Worm (Caenorhabditis elegans): ENCODE results near the gene C45B2.6.

Gene C45B2.6

DNA sequence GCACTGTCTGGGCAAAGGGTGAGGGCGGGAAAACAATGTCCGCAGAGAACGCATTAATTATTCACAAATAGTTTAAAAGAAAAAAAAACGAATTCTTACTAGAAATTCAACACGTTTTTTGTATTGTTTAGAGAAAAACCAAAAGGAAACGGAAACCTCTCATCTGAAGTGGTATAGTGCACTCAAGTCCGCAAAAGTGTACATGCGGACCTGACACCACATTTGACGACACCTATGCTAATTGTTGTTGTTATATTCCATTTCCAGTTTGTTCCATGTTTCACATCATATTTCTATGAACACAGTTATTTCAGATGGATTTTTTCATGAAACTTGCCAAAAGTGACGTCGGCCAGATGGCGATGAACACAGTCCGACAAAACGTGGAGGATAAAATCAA lies at the start of gene C45B2.6:
TSS of gene C45B2.6 (plus strand) at position 136 of the 400 bp plus-strand sequence.
- peak; percentile 29 for TF ChIP-seq nhr-129 (tag; optimal IDR thresholded peaks at IDR 0.05)
- no peak for TF ChIP-seq unc-62 (GFP tag; optimal IDR thresholded peaks at IDR 0.05)
- TF ChIP-seq snpc-4 (tag; optimal IDR thresholded peaks at IDR 0.05) = no peak
- TF ChIP-seq gmeb-1 (tag; optimal IDR thresholded peaks at IDR 0.05) = peak; percentile 31
- TF ChIP-seq skn-1 (tag; optimal IDR thresholded peaks at IDR 0.05) = no peak
- TF ChIP-seq fos-1 (tag; optimal IDR thresholded peaks at IDR 0.05) = no peak
- TF ChIP-seq lin-13 (GFP tag; optimal IDR thresholded peaks at IDR 0.05) = no peak
- TF ChIP-seq lsy-2 (tag; optimal IDR thresholded peaks at IDR 0.05) = peak in 1 of 2 experiments; percentile 19
- TF ChIP-seq unc-55 (GFP tag; optimal IDR thresholded peaks at IDR 0.05) = peak; percentile 21
- TF ChIP-seq nhr-6 (tag; optimal IDR thresholded peaks at IDR 0.05) = no peak
- TF ChIP-seq mbf-1 (tag; optimal IDR thresholded peaks at IDR 0.05) = no peak
- no peak for TF ChIP-seq C34F6.9 (tag; optimal IDR thresholded peaks at IDR 0.05)
- TF ChIP-seq sma-9 (GFP tag; optimal IDR thresholded peaks at IDR 0.05) = peak; percentile 34
- no peak for TF ChIP-seq sma-9 (tag; optimal IDR thresholded peaks at IDR 0.05)
- TF ChIP-seq zag-1 (tag; optimal IDR thresholded peaks at IDR 0.05) = no peak

DNA sequence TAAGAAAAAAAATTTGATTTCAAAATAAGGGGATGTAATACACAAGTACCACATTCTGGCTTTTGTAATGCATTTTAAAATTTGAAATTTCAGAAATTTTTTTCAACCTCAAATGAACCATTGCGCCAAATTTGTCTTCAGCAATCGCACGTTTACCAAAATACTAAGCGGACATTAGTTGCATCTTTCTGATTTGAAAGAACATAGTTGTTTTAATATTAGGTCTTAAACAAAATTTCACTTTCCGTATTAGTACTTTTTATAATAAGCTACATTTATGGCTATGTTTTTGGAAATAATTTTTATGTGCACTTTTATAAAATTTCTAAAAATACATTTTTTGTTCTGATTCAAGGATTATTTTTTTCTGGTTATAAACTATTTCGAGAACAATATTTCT lies 48.8 kb upstream of the C45B2.6 start, which contains the start of gene sups-1:
TSS of gene sups-1 (plus strand) at position 301 of the 400 bp plus-strand sequence.
- TF ChIP-seq nhr-21 (tag; optimal IDR thresholded peaks at IDR 0.05) (no peak), F13H6.1 (tag; optimal IDR thresholded peaks at IDR 0.05) (no peak), aly-2 (tag; optimal IDR thresholded peaks at IDR 0.05) (no peak), nhr-129 (tag; optimal IDR thresholded peaks at IDR 0.05) (no peak), ama-1 (optimal IDR thresholded peaks at IDR 0.05) (no peak), ZK546.5 (tag; optimal IDR thresholded peaks at IDR 0.05) (no peak), nhr-77 (tag; optimal IDR thresholded peaks at IDR 0.05) (no peak), unc-39 (tag; optimal IDR thresholded peaks at IDR 0.05) (no peak), nhr-237 (tag; optimal IDR thresholded peaks at IDR 0.05) (no peak), Y55F3AM.14 (GFP tag; optimal IDR thresholded peaks at IDR 0.05) (no peak), unc-55 (GFP tag; optimal IDR thresholded peaks at IDR 0.05) (no peak), nhr-25 (tag; optimal IDR thresholded peaks at IDR 0.05) (no peak), sma-9 (GFP tag; optimal IDR thresholded peaks at IDR 0.05) (no peak), sma-9 (tag; optimal IDR thresholded peaks at IDR 0.05) (no peak), sma-3 (GFP tag; optimal IDR thresholded peaks at IDR 0.05) (no peak), elt-1 (tag; optimal IDR thresholded peaks at IDR 0.05) (no peak), R02D3.7 (tag; optimal IDR thresholded peaks at IDR 0.05) (no peak)

DNA sequence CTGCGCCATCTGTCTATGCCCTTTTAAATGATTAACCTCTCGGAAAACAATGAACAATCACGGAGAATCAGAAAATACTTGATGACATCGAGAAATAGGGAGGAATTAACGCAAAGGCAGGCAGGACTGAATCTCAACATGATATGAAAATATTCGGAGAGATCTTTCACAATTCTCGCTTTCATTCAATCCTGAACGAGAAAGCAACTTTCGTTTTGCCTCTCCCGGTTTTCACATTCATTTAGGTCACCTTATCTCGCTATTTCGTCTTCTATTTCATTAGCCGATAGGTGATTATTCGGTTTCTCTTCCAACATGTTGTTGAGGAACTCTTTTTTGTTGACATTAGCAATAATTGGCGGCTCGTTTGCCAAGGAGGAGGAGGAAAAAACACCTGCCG lies 48.4 kb upstream of the C45B2.6 start:
- TF ChIP-seq nhr-21 (tag; optimal IDR thresholded peaks at IDR 0.05) = peak; percentile 7
- TF ChIP-seq nhr-6 (tag; optimal IDR thresholded peaks at IDR 0.05) = no peak
- peak; percentile 47 for TF ChIP-seq blmp-1 (tag; optimal IDR thresholded peaks at IDR 0.05; ENCODE audit: insufficient read depth)

DNA sequence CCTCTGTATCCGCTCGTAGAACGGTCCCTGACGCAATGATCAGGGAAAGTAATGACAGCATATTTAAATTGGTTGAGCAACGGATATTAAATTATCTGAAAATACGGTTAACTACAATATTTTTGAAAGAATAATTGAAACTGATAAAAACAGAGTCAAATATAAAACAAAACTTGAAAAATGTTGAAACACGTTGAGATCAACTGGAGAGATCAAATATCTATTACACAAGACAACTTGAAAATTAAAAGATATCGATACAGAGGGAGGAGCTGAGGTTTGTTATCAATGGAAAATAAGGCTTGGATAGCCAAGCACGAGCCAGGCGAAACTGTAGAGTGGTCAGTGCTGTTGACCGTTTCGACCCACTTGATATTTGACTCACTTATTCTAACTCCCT lies 42.1 kb upstream of the C45B2.6 start, which contains the start of gene C09B8.3:
TSS of gene C09B8.3 (minus strand) at position 101 of the 400 bp plus-strand sequence.
- no peak for TF ChIP-seq zag-1 (tag; optimal IDR thresholded peaks at IDR 0.05)
- no peak for TF ChIP-seq elt-3 (tag; optimal IDR thresholded peaks at IDR 0.05)
- no peak for TF ChIP-seq nhr-6 (tag; optimal IDR thresholded peaks at IDR 0.05)
- TF ChIP-seq gmeb-1 (tag; optimal IDR thresholded peaks at IDR 0.05) = no peak

DNA sequence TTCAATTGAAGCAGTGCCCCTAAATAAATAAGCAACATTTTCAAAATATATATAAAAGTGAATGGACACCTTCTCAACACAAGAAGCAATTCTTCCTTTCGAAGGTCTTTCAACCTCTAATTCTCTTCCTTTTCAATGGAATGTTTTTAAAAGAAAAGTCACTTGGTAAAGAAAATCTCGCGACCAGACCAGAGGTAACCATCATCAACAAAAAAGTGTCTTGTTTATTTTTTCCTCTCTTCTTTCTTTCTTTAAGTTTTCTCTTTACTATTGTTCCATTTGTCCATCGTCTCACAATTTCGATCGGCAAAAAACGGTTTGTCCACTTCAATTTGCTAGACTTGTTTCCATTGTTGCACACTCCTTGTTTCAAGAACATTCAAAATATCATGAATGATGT lies 37.6 kb upstream of the C45B2.6 start, which contains the start of gene C09B8.8:
TSS of gene C09B8.8 (plus strand) at position 397 of the 400 bp plus-strand sequence.
- TF ChIP-seq nhr-25 (tag; optimal IDR thresholded peaks at IDR 0.05) (peak; percentile 35), ceh-16 (tag; optimal IDR thresholded peaks at IDR 0.05) (no peak), nhr-10 (tag; optimal IDR thresholded peaks at IDR 0.05) (no peak), nhr-11 (tag; optimal IDR thresholded peaks at IDR 0.05) (no peak)

DNA sequence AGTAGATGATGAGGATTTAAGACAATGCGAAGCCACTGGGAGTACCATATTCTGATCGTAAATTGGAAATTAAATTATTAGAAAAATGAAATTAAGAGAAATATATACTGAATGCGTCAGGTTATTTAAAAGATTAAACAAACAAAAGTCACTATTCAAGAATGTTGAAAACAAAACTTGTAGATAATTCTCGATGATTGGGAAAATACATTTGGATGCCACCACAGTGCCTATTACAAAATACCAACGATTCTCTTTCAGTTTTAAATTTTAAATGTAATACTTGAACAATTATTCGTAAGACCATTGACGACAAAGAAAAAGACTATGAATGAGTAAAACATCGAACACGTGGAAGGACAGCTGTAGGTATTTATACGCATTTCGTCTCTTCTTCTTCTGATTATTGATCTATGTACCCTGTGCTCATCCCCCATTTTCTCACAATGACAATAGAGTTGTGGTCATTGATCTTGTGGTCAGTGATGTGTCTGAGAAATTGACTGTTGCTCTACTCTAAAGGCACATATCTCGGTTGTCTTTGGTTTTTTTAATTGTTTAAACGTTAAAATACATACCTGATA lies 32.7 kb upstream of the C45B2.6 start, which contains the start of gene C09B8.4:
TSS of gene C09B8.4 (minus strand) at position 51 of the 584 bp plus-strand sequence.
- TF ChIP-seq alr-1 (tag; optimal IDR thresholded peaks at IDR 0.05) (no peak), sma-9 (GFP tag; optimal IDR thresholded peaks at IDR 0.05) (peak; percentile 71), sma-9 (tag; optimal IDR thresholded peaks at IDR 0.05) (no peak), crh-2 (tag; optimal IDR thresholded peaks at IDR 0.05) (peak; percentile 13), lsy-2 (tag; optimal IDR thresholded peaks at IDR 0.05) (peak in 1 of 2 experiments; percentile 26), nhr-10 (tag; optimal IDR thresholded peaks at IDR 0.05) (no peak), F13H6.1 (tag; optimal IDR thresholded peaks at IDR 0.05) (peak; percentile 65), nhr-129 (tag; optimal IDR thresholded peaks at IDR 0.05) (peak; percentile 61), mdl-1 (tag; optimal IDR thresholded peaks at IDR 0.05) (no peak), nhr-25 (tag; optimal IDR thresholded peaks at IDR 0.05) (no peak), unc-39 (tag; optimal IDR thresholded peaks at IDR 0.05) (no peak), mab-5 (tag; optimal IDR thresholded peaks at IDR 0.05) (no peak)

Data from whole organism, L2 larva.